Worm (Caenorhabditis elegans): ENCODE measurements around the gene spp-9.
"Not testable (repeated sequence)": the region's sequence is repeated elsewhere in the genome, so short reads cannot be mapped to it uniquely, and the experiment has no call there.

spp-9 gene

ce11 chrX:11487484-11487883, at the start of gene spp-9:
TSS of gene spp-9 (plus strand) at chrX:11487784.
- TF ChIP-seq zfp-2 (tag; optimal IDR thresholded peaks at IDR 0.05) = no peak
- no peak for TF ChIP-seq fkh-10 (GFP tag; optimal IDR thresholded peaks at IDR 0.05)
- TF ChIP-seq aly-2 (tag; optimal IDR thresholded peaks at IDR 0.05) = no peak
- TF ChIP-seq snpc-4 (tag; optimal IDR thresholded peaks at IDR 0.05) = no peak
- no peak for TF ChIP-seq zfp-3 (GFP tag; conservative IDR thresholded peaks at IDR 0.05)
- TF ChIP-seq nhr-42 (GFP tag; IDR thresholded peaks at IDR 0.05) = no peak

ce11 chrX:11439006-11439405, 48.6 kb upstream of the spp-9 start:
- TF ChIP-seq egl-43 (GFP tag; IDR thresholded peaks at IDR 0.05) (0 out of 2 replicates have a peak, but pooled peaks have one; percentile 32), set-16 (GFP tag; IDR thresholded peaks at IDR 0.05) (0 out of 2 replicates have a peak, but pooled peaks have one; percentile 5)

DNA sequence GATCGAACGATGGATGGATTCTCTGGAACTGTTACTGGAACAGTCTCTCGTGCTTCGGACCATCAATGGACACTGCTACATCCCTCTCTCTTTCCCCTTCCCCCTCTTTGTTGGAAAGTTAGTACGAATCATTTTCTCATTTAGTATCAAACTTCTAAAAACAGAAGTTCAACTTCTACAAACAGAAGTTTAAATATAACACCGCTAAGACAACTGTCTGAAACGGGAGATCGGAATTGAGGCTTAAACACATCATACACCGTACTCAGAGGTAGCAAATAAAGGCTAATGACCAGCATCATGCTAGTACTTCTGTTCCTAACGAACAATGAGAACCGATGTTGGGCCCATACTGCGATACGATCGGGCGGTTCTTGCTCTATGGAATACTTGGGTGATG, 47.8 kb upstream of the spp-9 start, which contains the start of gene F46C3.7:
F46C3.7 (plus strand) TSS at position 301 of the 400 bp plus-strand sequence.
- not testable (repeated sequence) for TF ChIP-seq snpc-1.2 (GFP tag; IDR thresholded peaks at IDR 0.05); ctbp-1 (GFP tag; IDR thresholded peaks at IDR 0.05); nhr-76 (tag; optimal IDR thresholded peaks at IDR 0.05)

ce11 chrX:11443335-11443734, 44.2 kb upstream of the spp-9 start:
- 0 out of 2 replicates have a peak, but pooled peaks have one; percentile 17 for TF ChIP-seq lim-7 (GFP tag; IDR thresholded peaks at IDR 0.05)

DNA sequence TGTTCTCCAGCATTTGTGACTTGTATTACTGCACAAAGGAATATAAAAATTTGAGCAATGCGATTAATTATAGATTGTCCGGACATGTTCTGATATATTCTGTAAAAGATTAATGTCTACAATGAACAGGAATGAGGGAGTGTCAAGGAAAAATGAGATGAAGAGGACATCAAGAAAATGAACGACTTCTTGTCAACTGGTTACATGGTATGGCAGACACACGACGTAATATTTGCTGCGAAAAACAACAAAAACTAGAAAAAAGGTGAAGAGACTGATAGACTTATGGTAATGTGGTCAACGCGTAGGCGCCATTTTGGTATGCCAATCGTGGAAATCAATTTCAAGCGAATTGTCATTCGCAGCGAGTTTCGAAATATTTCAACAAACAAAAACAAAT, 41.0 kb upstream of the spp-9 start, which contains the start of gene igeg-2:
igeg-2 (minus strand) TSS at position 101 of the 400 bp plus-strand sequence.
- TF ChIP-seq fkh-10 (GFP tag; optimal IDR thresholded peaks at IDR 0.05) (no peak), ZK337.2 (GFP tag; IDR thresholded peaks at IDR 0.05) (no peak), ZK546.5 (tag; optimal IDR thresholded peaks at IDR 0.05) (no peak), nhr-41 (GFP tag; IDR thresholded peaks at IDR 0.05) (no peak), zip-2 (tag; optimal IDR thresholded peaks at IDR 0.05) (no peak), pha-4 (GFP tag; IDR thresholded peaks at IDR 0.05) (no peak), pha-4 (tag; optimal IDR thresholded peaks at IDR 0.05) (no peak), jun-1 (tag; optimal IDR thresholded peaks at IDR 0.05) (no peak), nhr-111 (GFP tag; optimal IDR thresholded peaks at IDR 0.05) (no peak), lin-29 (GFP tag; IDR thresholded peaks at IDR 0.05) (no peak), snpc-1.2 (GFP tag; IDR thresholded peaks at IDR 0.05) (no peak), duxl-1 (tag; optimal IDR thresholded peaks at IDR 0.05; ENCODE audit: poor library complexity) (no peak), nhr-28 (tag; optimal IDR thresholded peaks at IDR 0.05) (no peak), lin-15B (tag; optimal IDR thresholded peaks at IDR 0.05) (no peak), daf-8 (GFP tag; IDR thresholded peaks at IDR 0.05) (no peak), unc-130 (GFP tag; optimal IDR thresholded peaks at IDR 0.05) (no peak), Y48G9A.11 (GFP tag; IDR thresholded peaks at IDR 0.05) (no peak), zfp-2 (tag; optimal IDR thresholded peaks at IDR 0.05) (no peak)

DNA sequence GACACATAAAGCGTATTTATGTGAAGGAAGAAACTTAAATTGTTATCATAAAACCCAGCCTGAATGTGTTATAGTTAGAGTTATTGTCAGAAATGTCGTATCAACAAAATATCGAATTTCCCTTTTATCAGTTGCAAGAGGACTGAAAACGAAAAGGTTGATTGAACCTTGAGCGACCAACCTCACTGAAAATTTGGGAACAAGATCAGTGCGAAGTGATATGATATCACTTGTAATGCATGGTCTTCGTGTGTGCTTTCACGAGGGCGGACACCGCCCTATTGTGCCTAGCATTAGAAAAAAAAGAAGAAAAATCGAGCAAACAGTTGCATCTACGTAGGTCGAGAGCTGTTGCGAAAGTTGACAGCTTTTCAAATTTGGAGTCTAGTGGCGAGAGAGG, 39.9 kb upstream of the spp-9 start:
- TF ChIP-seq lsy-2 (tag; optimal IDR thresholded peaks at IDR 0.05) (no peak), nhr-237 (tag; optimal IDR thresholded peaks at IDR 0.05) (no peak), zfp-3 (GFP tag; conservative IDR thresholded peaks at IDR 0.05) (no peak), ceh-32 (tag; optimal IDR thresholded peaks at IDR 0.05; ENCODE audit: poor library complexity) (no peak), D1046.2 (GFP tag; IDR thresholded peaks at IDR 0.05) (no peak), dpl-1 (GFP tag; optimal IDR thresholded peaks at IDR 0.05) (no peak), pqm-1 (tag; optimal IDR thresholded peaks at IDR 0.05) (peak; percentile 66), mxl-3 (GFP tag; optimal IDR thresholded peaks at IDR 0.05) (no peak), sdz-12 (GFP tag; optimal IDR thresholded peaks at IDR 0.05) (no peak), snpc-1.2 (GFP tag; IDR thresholded peaks at IDR 0.05) (no peak), dve-1 (tag; optimal IDR thresholded peaks at IDR 0.05; ENCODE audit: insufficient read depth) (peak; percentile 54), mes-2 (tag; optimal IDR thresholded peaks at IDR 0.05; ENCODE audit: poor library complexity, severe bottlenecking) (no peak), fos-1 (tag; optimal IDR thresholded peaks at IDR 0.05) (no peak), ctbp-1 (GFP tag; IDR thresholded peaks at IDR 0.05) (no peak), lin-29 (GFP tag; IDR thresholded peaks at IDR 0.05) (no peak), aha-1 (tag) (no peak), Y48G9A.11 (GFP tag; IDR thresholded peaks at IDR 0.05) (no peak), egl-43 (GFP tag; IDR thresholded peaks at IDR 0.05) (no peak), daf-8 (GFP tag; IDR thresholded peaks at IDR 0.05) (no peak), vab-7 (GFP tag; IDR thresholded peaks at IDR 0.05) (no peak), ZK546.5 (tag; optimal IDR thresholded peaks at IDR 0.05) (no peak), hmg-1.1 (GFP tag; IDR thresholded peaks at IDR 0.05) (no peak), aly-2 (tag; optimal IDR thresholded peaks at IDR 0.05) (no peak), dmd-6 (GFP tag; IDR thresholded peaks at IDR 0.05) (peak; percentile 74)

Measured in whole organism, L4 larva.